Fruit fly (Drosophila melanogaster) whole organism, prepupa: ENCODE measurements around the gene Fie.

Experiments
- Blimp-1 ChIP-seq: fragments of 200-800 bp; sonication (Bioruptor generic); optimal IDR thresholded peaks from 3 replicates; lab custom pipeline; 2017; ENCODE audit warnings: missing biosample characterization, missing genetic modification characterization, mild to moderate bottlenecking, moderate library complexity, missing genetic modification reagents
- CG11762 ChIP-seq: fragments of 200-800 bp; sonication (Bioruptor generic); optimal IDR thresholded peaks from 3 replicates; lab custom pipeline; 2016; ENCODE audit warnings: missing biosample characterization, missing genetic modification characterization; ENCODE audit not compliant: insufficient read depth
- CG1621 ChIP-seq: fragments of 200-800 bp; sonication (Bioruptor generic); optimal IDR thresholded peaks from 3 replicates; lab custom pipeline; 2018; ENCODE audit warnings: missing biosample characterization, mild to moderate bottlenecking, missing genetic modification characterization
- CG16779 ChIP-seq: fragments of 200-800 bp; sonication (Bioruptor generic); optimal IDR thresholded peaks from 3 replicates; lab custom pipeline; 2017; ENCODE audit warnings: missing biosample characterization, mild to moderate bottlenecking, missing genetic modification characterization
- CG3032 ChIP-seq: fragments of 200-800 bp; optimal IDR thresholded peaks from 2 replicates; lab custom pipeline; 2019; ENCODE audit warnings: missing biosample characterization, mild to moderate bottlenecking, missing genetic modification characterization, moderate library complexity
- CG31627 ChIP-seq: fragments of 200-800 bp; sonication (Bioruptor generic); optimal IDR thresholded peaks from 3 replicates; lab custom pipeline; 2016; ENCODE audit warnings: missing biosample characterization, missing genetic modification characterization
- CG32006 ChIP-seq: fragments of 200-800 bp; sonication (Bioruptor generic); optimal IDR thresholded peaks from 3 replicates; lab custom pipeline; 2017; ENCODE audit warnings: missing biosample characterization, mild to moderate bottlenecking, missing genetic modification characterization
- CG34406 ChIP-seq: fragments of 200-800 bp; sonication (Bioruptor generic); optimal IDR thresholded peaks from 3 replicates; lab custom pipeline; 2016; ENCODE audit warnings: missing biosample characterization, missing genetic modification characterization
- CG3919 ChIP-seq: fragments of 200-800 bp; sonication (Bioruptor generic); optimal IDR thresholded peaks from 3 replicates; lab custom pipeline; 2016; ENCODE audit warnings: missing biosample characterization, missing genetic modification characterization
- CG4318 ChIP-seq: fragments of 200-800 bp; sonication (Bioruptor generic); optimal IDR thresholded peaks from 3 replicates; lab custom pipeline; 2017; ENCODE audit warnings: missing biosample characterization, mild to moderate bottlenecking, missing genetic modification characterization
- CG6163 ChIP-seq: fragments of 200-800 bp; sonication (Bioruptor generic); IDR thresholded peaks from 3 replicates; pipeline ENCODE4 v1.3.6; 2022; ENCODE audit warnings: missing biosample characterization, missing genetic modification characterization
- CG6854 ChIP-seq: fragments of 200-800 bp; sonication (Bioruptor generic); optimal IDR thresholded peaks from 2 replicates; lab custom pipeline; 2017; ENCODE audit warnings: missing biosample characterization, mild to moderate bottlenecking, missing genetic modification characterization
- CG7368 ChIP-seq: fragments of 200-800 bp; sonication (Bioruptor generic); optimal IDR thresholded peaks from 3 replicates; lab custom pipeline; 2016; ENCODE audit warnings: missing biosample characterization, missing genetic modification characterization
- CG8319 ChIP-seq: fragments of 200-800 bp; sonication (Bioruptor generic); optimal IDR thresholded peaks from 3 replicates; lab custom pipeline; 2016; ENCODE audit warnings: missing biosample characterization, missing genetic modification characterization
- CG9139 ChIP-seq: fragments of 200-800 bp; sonication (Bioruptor generic); optimal IDR thresholded peaks from 3 replicates; lab custom pipeline; 2017; ENCODE audit warnings: missing biosample characterization, mild to moderate bottlenecking, missing genetic modification characterization
- Eip75B ChIP-seq: fragments of 200-800 bp; sonication (Bioruptor generic); optimal IDR thresholded peaks from 3 replicates; lab custom pipeline; 2016; ENCODE audit warnings: missing biosample characterization, missing genetic modification characterization
- Ets96B ChIP-seq: fragments of 200-800 bp; optimal IDR thresholded peaks from 2 replicates; lab custom pipeline; 2019; ENCODE audit warnings: missing biosample characterization, mild to moderate bottlenecking, missing genetic modification characterization, moderate library complexity
- Gug ChIP-seq: fragments of 200-800 bp; sonication (Bioruptor generic); IDR thresholded peaks from 2 replicates; pipeline ENCODE4 v1.3.6; 2022; ENCODE audit warnings: missing biosample characterization, missing genetic modification characterization
- Hr38 ChIP-seq: sonication (Bioruptor generic); optimal IDR thresholded peaks from 2 replicates; lab custom pipeline; 2016; ENCODE audit warnings: missing biosample characterization, missing genetic modification characterization
- Hr4 ChIP-seq: fragments of 200-800 bp; sonication (Bioruptor generic); optimal IDR thresholded peaks from 3 replicates; lab custom pipeline; 2016; ENCODE audit warnings: missing biosample characterization, missing genetic modification characterization
- Lpt ChIP-seq: fragments of 200-800 bp; sonication (Bioruptor generic); optimal IDR thresholded peaks from 3 replicates; lab custom pipeline; 2016; ENCODE audit warnings: missing biosample characterization, missing genetic modification characterization
- Met ChIP-seq: fragments of 200-800 bp; sonication (Bioruptor generic); optimal IDR thresholded peaks from 3 replicates; lab custom pipeline; 2016; ENCODE audit warnings: missing biosample characterization, missing genetic modification characterization
- OdsH ChIP-seq: fragments of 200-800 bp; sonication (Bioruptor generic); optimal IDR thresholded peaks from 3 replicates; lab custom pipeline; 2016; ENCODE audit warnings: missing biosample characterization, missing genetic modification characterization
- Sox102F ChIP-seq: fragments of 200-800 bp; sonication (Bioruptor generic); optimal IDR thresholded peaks from 2 replicates; lab custom pipeline; 2016; ENCODE audit warnings: missing biosample characterization, mild to moderate bottlenecking, missing genetic modification characterization
- Sox14 ChIP-seq: fragments of 200-800 bp; sonication (Bioruptor generic); optimal IDR thresholded peaks from 3 replicates; lab custom pipeline; 2016; ENCODE audit warnings: missing biosample characterization, missing genetic modification characterization
- Sox15 ChIP-seq: fragments of 200-800 bp; sonication (Bioruptor generic); optimal IDR thresholded peaks from 3 replicates; lab custom pipeline; 2016; ENCODE audit warnings: missing biosample characterization, missing genetic modification characterization
- acj6 ChIP-seq: fragments of 200-800 bp; sonication (Bioruptor generic); optimal IDR thresholded peaks from 3 replicates; lab custom pipeline; 2016; ENCODE audit warnings: missing biosample characterization, missing genetic modification characterization
- dac ChIP-seq: fragments of 200-800 bp; sonication (Bioruptor generic); optimal IDR thresholded peaks from 2 replicates; lab custom pipeline; 2017; ENCODE audit warnings: missing biosample characterization, mild to moderate bottlenecking, missing genetic modification characterization
- esn ChIP-seq: fragments of 200-800 bp; sonication (Bioruptor generic); optimal IDR thresholded peaks from 2 replicates; lab custom pipeline; 2016; ENCODE audit warnings: missing biosample characterization, mild to moderate bottlenecking, missing genetic modification characterization, moderate library complexity
- fd59A ChIP-seq: fragments of 200-800 bp; sonication (Bioruptor generic); optimal IDR thresholded peaks from 2 replicates; lab custom pipeline; 2017; ENCODE audit warnings: missing biosample characterization, mild to moderate bottlenecking, missing genetic modification characterization, missing genetic modification reagents
- fkh ChIP-seq: fragments of 200-800 bp; sonication (Bioruptor generic); optimal IDR thresholded peaks from 3 replicates; lab custom pipeline; 2017; ENCODE audit warnings: missing biosample characterization, mild to moderate bottlenecking, missing genetic modification characterization, moderate library complexity
- lz ChIP-seq: fragments of 200-800 bp; sonication (Bioruptor generic); optimal IDR thresholded peaks from 3 replicates; lab custom pipeline; 2016; ENCODE audit warnings: missing biosample characterization, missing genetic modification characterization
- net ChIP-seq: fragments of 200-800 bp; sonication (Bioruptor generic); optimal IDR thresholded peaks from 3 replicates; lab custom pipeline; 2016; ENCODE audit warnings: missing biosample characterization, missing genetic modification characterization
- ss ChIP-seq, 2 experiments: fragments of 200-800 bp; sonication (Bioruptor generic); optimal IDR thresholded peaks; 2 replicates in 1 of 2; 3 replicates in 1 of 2; lab custom pipeline; 2017 to 2018; ENCODE audit warnings: mild to moderate bottlenecking in 2 of 2, missing biosample characterization in 2 of 2, missing genetic modification characterization in 2 of 2, moderate library complexity in 1 of 2
- vri ChIP-seq: fragments of 200-800 bp; sonication (Bioruptor generic); optimal IDR thresholded peaks from 3 replicates; lab custom pipeline; 2016; ENCODE audit warnings: missing biosample characterization, mild to moderate bottlenecking, missing genetic modification characterization

Gene Fie

dm6 chr3L:3902491-3903198 lies 10.3 kb downstream of the Fie start, which contains the start of gene Ubi-p63E (continued):
- TF ChIP-seq CG31627 (GFP tag; lab: Kevin White, UChicago) (peak; percentile 79), net (GFP tag; lab: Kevin White, UChicago) (peak; percentile 65), dac (GFP tag; lab: Kevin White, UChicago) (peak; percentile 20), CG11762 (no peak), CG4318 (GFP tag; lab: Kevin White, UChicago) (peak; percentile 56), Met (GFP tag; lab: Kevin White, UChicago) (peak; percentile 66), Sox14 (GFP tag; lab: Kevin White, UChicago) (no peak), fd59A (peak; percentile 35), ss (GFP tag; optimal IDR thresholded peaks at IDR 0.05; lab: Kevin White, UChicago) (peak in 1 of 2 experiments; percentile 32), fkh (GFP tag; lab: Kevin White, UChicago) (no peak), Gug (GFP tag; lab: Robert Waterston, UW) (no peak), Lpt (peak; percentile 31), OdsH (GFP tag; lab: Kevin White, UChicago) (peak; percentile 60), CG1621 (tag; lab: Kevin White, UChicago) (peak; percentile 26), CG16779 (tag; lab: Kevin White, UChicago) (no peak), vri (GFP tag; lab: Kevin White, UChicago) (peak; percentile 57), CG6163 (no peak), Ets96B (tag; lab: Kevin White, UChicago) (peak; percentile 31)

dm6 chr3L:3903301-3903700 lies 10.9 kb downstream of the Fie start, which contains the start of gene Sc2:
TSS of gene Sc2 (plus strand) at chr3L:3903492.
- TF ChIP-seq Eip75B (GFP tag; lab: Kevin White, UChicago) = no peak
- peak; percentile 41; the same call in 1 of the 3 replicates for TF ChIP-seq CG6163
- no peak for TF ChIP-seq Gug (GFP tag; lab: Robert Waterston, UW)
- TF ChIP-seq Hr38 = no peak
- TF ChIP-seq Sox102F (GFP tag; lab: Kevin White, UChicago) = no peak

- TF ChIP-seq Hr38 (no peak), Sox15 (GFP tag; lab: Kevin White, UChicago) (no peak), Sox14 (GFP tag; lab: Kevin White, UChicago) (no peak), CG11762 (no peak), esn (GFP tag; lab: Kevin White, UChicago) (peak; percentile 18), CG3032 (tag; lab: Kevin White, UChicago) (no peak), CG7368 (GFP tag; lab: Kevin White, UChicago) (no peak), CG9139 (GFP tag; lab: Kevin White, UChicago) (no peak), Hr4 (GFP tag; lab: Kevin White, UChicago) (no peak), acj6 (GFP tag; lab: Kevin White, UChicago) (no peak), fkh (GFP tag; lab: Kevin White, UChicago) (peak; percentile 93), Blimp-1 (GFP tag; lab: Kevin White, UChicago) (no peak), CG32006 (GFP tag; lab: Kevin White, UChicago) (no peak), net (GFP tag; lab: Kevin White, UChicago) (no peak)
Measured at dm6 chr3L:3905111-3905510, 12.7 kb downstream of the Fie start, which contains the start of gene ida. TSS of gene ida (plus strand) at chr3L:3905344.

- TF ChIP-seq CG6854 (GFP tag; lab: Kevin White, UChicago) (no peak), Eip75B (GFP tag; lab: Kevin White, UChicago) (no peak), CG34406 (no peak), vri (GFP tag; lab: Kevin White, UChicago) (peak; percentile 81), lz (GFP tag; lab: Kevin White, UChicago) (no peak), acj6 (GFP tag; lab: Kevin White, UChicago) (no peak), CG3919 (GFP tag; lab: Kevin White, UChicago) (no peak), Blimp-1 (GFP tag; lab: Kevin White, UChicago) (no peak), CG8319 (no peak)
Measured at dm6 chr3L:3908838-3909810, 16.8 kb downstream of the Fie start.
